Fruit fly (Drosophila melanogaster) whole organism, embryonic: ENCODE data around the gene CG9926.

ENCODE experiments used
- Ada2b ChIP-seq: fragments of 200-800 bp; sonication (Bioruptor generic); IDR thresholded peaks from 2 replicates; pipeline ENCODE4 v1.3.6; 2022; ENCODE audit warnings: missing biosample characterization, missing genetic modification characterization
- BtbVII ChIP-seq: fragments of 200-800 bp; sonication (Bioruptor generic); optimal IDR thresholded peaks from 3 replicates; lab custom pipeline; 2017; ENCODE audit warnings: missing biosample characterization, mild to moderate bottlenecking, missing genetic modification characterization
- CG12155 ChIP-seq: fragments of 200-800 bp; sonication (Bioruptor generic); optimal IDR thresholded peaks from 3 replicates; lab custom pipeline; 2016; ENCODE audit warnings: missing biosample characterization, missing genetic modification characterization
- CG12769 ChIP-seq: fragments of 200-800 bp; sonication (Bioruptor generic); optimal IDR thresholded peaks from 2 replicates; lab custom pipeline; 2019; ENCODE audit warnings: missing biosample characterization, mild to moderate bottlenecking, missing genetic modification characterization, moderate library complexity
- CG16779 ChIP-seq: fragments of 200-800 bp; sonication (Bioruptor generic); IDR thresholded peaks from 2 replicates; pipeline ENCODE4 v1.3.6; 2022; ENCODE audit warnings: missing biosample characterization, missing genetic modification characterization
- CG2712 ChIP-seq: fragments of 200-800 bp; optimal IDR thresholded peaks from 3 replicates; lab custom pipeline; 2019; ENCODE audit warnings: missing biosample characterization, mild to moderate bottlenecking, missing genetic modification characterization, moderate library complexity
- CG4424 ChIP-seq: fragments of 200-800 bp; sonication (Bioruptor generic); optimal IDR thresholded peaks from 3 replicates; lab custom pipeline; 2016; ENCODE audit warnings: missing biosample characterization, missing genetic modification characterization
- CG6254 ChIP-seq: fragments of 200-800 bp; sonication (Bioruptor generic); optimal IDR thresholded peaks from 3 replicates; lab custom pipeline; 2017; ENCODE audit warnings: mild to moderate bottlenecking, missing biosample characterization, missing genetic modification reagents, missing genetic modification characterization
- CG8290 ChIP-seq, 3 experiments: fragments of 200-800 bp; sonication (Bioruptor generic); optimal IDR thresholded peaks; 2 replicates each; lab custom pipeline; 2016 to 2019; ENCODE audit warnings: missing biosample characterization in 3 of 3, missing genetic modification characterization in 3 of 3, mild to moderate bottlenecking in 2 of 3, moderate library complexity in 1 of 3
- CG9727 ChIP-seq: fragments of 200-800 bp; sonication (Bioruptor generic); optimal IDR thresholded peaks from 3 replicates; lab custom pipeline; 2017; ENCODE audit warnings: missing biosample characterization, mild to moderate bottlenecking, missing genetic modification characterization
- D ChIP-seq, 2 experiments: fragments of 200-800 bp in 1 of 2; fragments of >200 bp in 1 of 2; sonication (Bioruptor generic) in 1 of 2; optimal IDR thresholded peaks; 2 replicates in 1 of 2; 3 replicates in 1 of 2; lab custom pipeline; 2017; ENCODE audit warnings: mild to moderate bottlenecking in 1 of 2, missing biosample characterization in 1 of 2, missing genetic modification characterization in 1 of 2, missing genetic modification reagents in 1 of 2
- D19B ChIP-seq: fragments of 200-800 bp; sonication (Bioruptor generic); optimal IDR thresholded peaks from 2 replicates; lab custom pipeline; 2017; ENCODE audit warnings: missing biosample characterization, mild to moderate bottlenecking, missing genetic modification characterization
- Dek ChIP-seq: fragments of 200-800 bp; sonication (Bioruptor generic); optimal IDR thresholded peaks from 3 replicates; lab custom pipeline; 2019; ENCODE audit warnings: missing biosample characterization, mild to moderate bottlenecking, missing genetic modification characterization, moderate library complexity
- Dfd ChIP-seq, 2 experiments: fragments of >200 bp; optimal IDR thresholded peaks; 2 replicates each; lab custom pipeline; 2017; ENCODE audit warnings: missing biosample characterization in 2 of 2, missing genetic modification characterization in 2 of 2
- HLHmδ ChIP-seq: fragments of 200-800 bp; sonication (Bioruptor generic); optimal IDR thresholded peaks from 2 replicates; lab custom pipeline; 2018; ENCODE audit warnings: missing biosample characterization, mild to moderate bottlenecking, missing genetic modification characterization, moderate library complexity
- Lhr ChIP-seq: fragments of 200-800 bp; sonication (Bioruptor generic); optimal IDR thresholded peaks from 3 replicates; lab custom pipeline; 2017; ENCODE audit warnings: mild to moderate bottlenecking, missing biosample characterization, missing genetic modification reagents, missing genetic modification characterization
- Lpt ChIP-seq: fragments of >200 bp; optimal IDR thresholded peaks from 2 replicates; lab custom pipeline; 2018; ENCODE audit warnings: missing biosample characterization, missing genetic modification characterization
- Max ChIP-seq: fragments of 200-800 bp; sonication (Bioruptor generic); optimal IDR thresholded peaks from 2 replicates; lab custom pipeline; 2016; ENCODE audit warnings: missing biosample characterization, mild to moderate bottlenecking, missing genetic modification characterization
- Nf-YA ChIP-seq: fragments of 200-800 bp; sonication (Bioruptor generic); IDR thresholded peaks from 2 replicates; pipeline ENCODE4 v1.3.6; 2022; ENCODE audit warnings: missing biosample characterization, missing genetic modification characterization
- NfI ChIP-seq: fragments of 200-800 bp; sonication (Bioruptor generic); optimal IDR thresholded peaks from 3 replicates; lab custom pipeline; 2018; ENCODE audit warnings: missing biosample characterization, mild to moderate bottlenecking, missing genetic modification characterization, moderate library complexity
- al ChIP-seq: fragments of 200-800 bp; sonication (Bioruptor generic); IDR thresholded peaks from 2 replicates; pipeline ENCODE4 v1.3.6; 2022; ENCODE audit warnings: missing biosample characterization, missing genetic modification characterization
- az2 ChIP-seq: fragments of 200-800 bp; sonication (Bioruptor generic); optimal IDR thresholded peaks from 3 replicates; lab custom pipeline; 2016; ENCODE audit warnings: missing biosample characterization, missing genetic modification characterization
- bbx ChIP-seq: fragments of 200-800 bp; sonication (Bioruptor generic); IDR thresholded peaks from 2 replicates; pipeline ENCODE4 v1.3.6; 2022; ENCODE audit warnings: missing biosample characterization, missing genetic modification characterization; ENCODE audit not compliant: partially characterized antibody
- bowl ChIP-seq: fragments of 200-800 bp; sonication (Bioruptor generic); IDR thresholded peaks from 2 replicates; pipeline ENCODE4 v1.3.6; 2022; ENCODE audit warnings: missing biosample characterization, missing genetic modification characterization
- dmrt11E ChIP-seq: fragments of 200-800 bp; sonication (Bioruptor generic); optimal IDR thresholded peaks from 3 replicates; lab custom pipeline; 2018; ENCODE audit warnings: missing biosample characterization, mild to moderate bottlenecking, missing genetic modification characterization, moderate library complexity
- dpn ChIP-seq, 2 experiments: fragments of 200-800 bp; sonication (Bioruptor generic); optimal IDR thresholded peaks; 3 replicates each; lab custom pipeline; 2016; ENCODE audit warnings: missing biosample characterization in 2 of 2, missing genetic modification characterization in 2 of 2
- eve ChIP-seq, 2 experiments: fragments of >200 bp; optimal IDR thresholded peaks; 2 replicates each; lab custom pipeline; 2017; ENCODE audit warnings: missing biosample characterization in 2 of 2, missing genetic modification characterization in 2 of 2
- gcm ChIP-seq: fragments of 200-800 bp; sonication (Bioruptor generic); optimal IDR thresholded peaks from 2 replicates; lab custom pipeline; 2019; ENCODE audit warnings: missing biosample characterization, mild to moderate bottlenecking, missing genetic modification characterization, moderate library complexity
- gt ChIP-seq: fragments of 200-800 bp; sonication (Bioruptor generic); IDR thresholded peaks from 2 replicates; pipeline ENCODE4 v1.3.6; 2022; ENCODE audit warnings: missing biosample characterization, missing genetic modification characterization
- h ChIP-seq: fragments of >200 bp; optimal IDR thresholded peaks from 2 replicates; lab custom pipeline; 2017
- hth ChIP-seq: fragments of >200 bp; optimal IDR thresholded peaks from 2 replicates; lab custom pipeline; 2017; ENCODE audit warnings: inconsistent platforms
- kni ChIP-seq: fragments of 200-800 bp; sonication (Bioruptor generic); optimal IDR thresholded peaks from 3 replicates; lab custom pipeline; 2017; ENCODE audit warnings: mild to moderate bottlenecking, missing biosample characterization, missing genetic modification reagents, missing genetic modification characterization
- lab ChIP-seq: fragments of 200-800 bp; sonication (Bioruptor generic); optimal IDR thresholded peaks from 3 replicates; lab custom pipeline; 2017; ENCODE audit warnings: missing biosample characterization, missing genetic modification characterization, mild to moderate bottlenecking, moderate library complexity, missing genetic modification reagents
- org-1 ChIP-seq: fragments of 200-800 bp; sonication (Bioruptor generic); optimal IDR thresholded peaks from 2 replicates; lab custom pipeline; 2017; ENCODE audit warnings: missing biosample characterization, missing genetic modification characterization
- otp ChIP-seq: fragments of 200-800 bp; sonication (Bioruptor generic); IDR thresholded peaks from 3 replicates; pipeline ENCODE4, ENCODE4 v1.3.6; 2022; ENCODE audit warnings: missing biosample characterization, missing genetic modification characterization
- prd ChIP-seq, 3 experiments: fragments of >200 bp in 2 of 3; fragments of 200-800 bp in 1 of 3; sonication (Bioruptor generic) in 1 of 3; optimal IDR thresholded peaks in 2 of 3; IDR thresholded peaks in 1 of 3; 2 replicates in 2 of 3; 3 replicates in 1 of 3; pipeline versions ENCODE4 v1.3.6 to Lab custom; 2017 to 2022; ENCODE audit warnings: missing biosample characterization in 1 of 3, missing genetic modification characterization in 1 of 3
- rib ChIP-seq: fragments of 200-800 bp; sonication (Bioruptor generic); IDR thresholded peaks from 2 replicates; pipeline ENCODE4 v1.3.6; 2022; ENCODE audit warnings: missing biosample characterization, missing genetic modification characterization
- seq ChIP-seq: fragments of 200-800 bp; sonication (Bioruptor generic); IDR thresholded peaks from 2 replicates; pipeline ENCODE4 v1.3.6; 2022; ENCODE audit warnings: missing biosample characterization, missing genetic modification characterization
- sim ChIP-seq: fragments of 200-800 bp; sonication (Bioruptor generic); IDR thresholded peaks from 2 replicates; pipeline ENCODE4 v1.3.6; 2022; ENCODE audit warnings: missing biosample characterization, missing genetic modification characterization
- sug ChIP-seq: fragments of 200-800 bp; optimal IDR thresholded peaks from 2 replicates; lab custom pipeline; 2019; ENCODE audit warnings: missing biosample characterization, mild to moderate bottlenecking, missing genetic modification characterization, moderate library complexity
- tgo ChIP-seq: fragments of 200-800 bp; sonication (Bioruptor generic); IDR thresholded peaks from 3 replicates; pipeline ENCODE4 v1.3.6; 2022; ENCODE audit warnings: missing biosample characterization, missing genetic modification characterization
- toy ChIP-seq: fragments of 200-800 bp; sonication (Bioruptor generic); IDR thresholded peaks from 2 replicates; pipeline ENCODE4 v1.3.6; 2022; ENCODE audit warnings: missing biosample characterization, missing genetic modification characterization

CG9926 gene

DNA sequence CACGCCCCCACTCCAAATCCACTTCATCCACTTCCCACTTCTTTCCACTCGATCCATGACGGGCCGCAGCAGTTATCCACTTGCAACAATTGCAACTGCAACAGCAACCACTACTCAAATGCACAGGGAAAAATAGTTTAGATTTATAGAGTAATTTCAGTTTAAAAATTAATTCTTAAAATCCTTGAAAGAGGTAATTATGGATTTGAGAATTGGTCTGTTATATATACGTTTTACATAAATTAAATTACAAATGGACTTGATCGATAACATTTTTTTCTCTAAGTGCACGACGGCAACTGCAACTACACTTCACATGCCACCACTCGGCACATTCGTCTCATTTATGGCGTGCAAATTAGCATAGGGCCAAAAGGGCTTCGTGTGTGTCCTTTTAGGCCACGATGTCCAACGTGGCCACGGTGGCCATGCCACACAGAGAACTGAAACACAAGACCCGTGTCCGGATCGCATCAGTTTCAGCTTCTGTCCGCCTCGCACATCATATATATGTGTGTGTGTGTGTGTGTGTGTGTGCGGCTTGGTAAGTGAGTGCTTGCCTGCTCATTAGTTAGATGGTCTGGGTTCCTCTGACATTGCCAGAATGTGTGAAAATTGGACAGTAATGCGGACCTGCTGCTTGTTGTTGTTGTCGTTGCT is 34.1 kb upstream of the CG9926 start (continued):
- TF ChIP-seq CG12769 (peak; percentile 57), bowl (GFP tag; lab: Robert Waterston, UW) (no peak), Ada2b (GFP tag; lab: Robert Waterston, UW) (peak; percentile 67), prd (optimal IDR thresholded peaks at IDR 0.05; lab: Kevin White, UChicago) (no peak), prd (GFP tag; IDR thresholded peaks at IDR 0.05; lab: Robert Waterston, UW) (peak; percentile 94), az2 (GFP tag; lab: Kevin White, UChicago) (peak; percentile 61), Lhr (GFP tag; lab: Kevin White, UChicago) (peak; percentile 23), sug (no peak), seq (peak; percentile 54; the same call in 1 of the 2 replicates), CG12155 (GFP tag; lab: Kevin White, UChicago) (peak; percentile 69), Dfd (GFP tag; optimal IDR thresholded peaks at IDR 0.05; lab: Kevin White, UChicago) (no peak), otp (GFP tag; lab: Robert Waterston, UW) (peak; percentile 47; the same call in 2 of the 3 replicates), Dek (tag; lab: Kevin White, UChicago) (peak; percentile 20), CG9727 (peak; percentile 92), BtbVII (peak; percentile 25), CG16779 (GFP tag; lab: Robert Waterston, UW) (no peak), gt (GFP tag; lab: Robert Waterston, UW) (peak; percentile 53), org-1 (GFP tag; lab: Kevin White, UChicago) (peak; percentile 60), bbx (no peak), CG6254 (GFP tag; lab: Kevin White, UChicago) (peak; percentile 56), h (lab: Kevin White, UChicago) (no peak), Lpt (no peak), HLHmδ (no peak), rib (GFP tag; lab: Robert Waterston, UW) (0 out of 2 replicates have a peak, but pooled peaks have one; percentile 9), CG4424 (GFP tag; lab: Kevin White, UChicago) (peak; percentile 81), Nf-YA (GFP tag; lab: Robert Waterston, UW) (no peak; the same call in 1 of the 2 replicates), CG2712 (tag; lab: Kevin White, UChicago) (peak; percentile 91), D (optimal IDR thresholded peaks at IDR 0.05; lab: Kevin White, UChicago) (no peak), D (GFP tag; optimal IDR thresholded peaks at IDR 0.05; lab: Kevin White, UChicago) (peak; percentile 78), lab (GFP tag; lab: Kevin White, UChicago) (peak; percentile 36), al (no peak), kni (GFP tag; lab: Kevin White, UChicago) (no peak), eve (GFP tag; optimal IDR thresholded peaks at IDR 0.05; lab: Kevin White, UChicago) (peak; percentile 45 to 86), dmrt11E (peak; percentile 92), CG8290 (GFP tag; optimal IDR thresholded peaks at IDR 0.05; lab: Kevin White, UChicago) (peak; percentile 53), CG8290 (tag; optimal IDR thresholded peaks at IDR 0.05; lab: Kevin White, UChicago) (peak; percentile 21 to 54), toy (GFP tag; lab: Robert Waterston, UW) (no peak), dpn (GFP tag; optimal IDR thresholded peaks at IDR 0.05; lab: Kevin White, UChicago) (peak; percentile 64 to 70), sim (GFP tag; lab: Robert Waterston, UW) (peak; percentile 56; the same call in 1 of the 2 replicates), gcm (GFP tag; lab: Kevin White, UChicago) (peak; percentile 65), tgo (GFP tag; lab: Robert Waterston, UW) (peak; percentile 64), hth (no peak), NfI (GFP tag; lab: Kevin White, UChicago) (no peak), Max (GFP tag; lab: Kevin White, UChicago) (peak; percentile 65), D19B (no peak)
